Worm (Caenorhabditis elegans): ENCODE data around the gene T20G5.13.

- TF ChIP-seq snpc-4 (tag; optimal IDR thresholded peaks at IDR 0.05) (no peak), ama-1 (optimal IDR thresholded peaks at IDR 0.05) (no peak), unc-62 (GFP tag; optimal IDR thresholded peaks at IDR 0.05 in 1 of 2) (peak in 1 of 2 experiments; percentile 96), unc-62 (tag; optimal IDR thresholded peaks at IDR 0.05) (no peak), unc-39 (tag; optimal IDR thresholded peaks at IDR 0.05) (no peak), cey-2 (tag; optimal IDR thresholded peaks at IDR 0.05; ENCODE audit: borderline replicate concordance, insufficient read depth) (no peak), vab-7 (GFP tag; IDR thresholded peaks at IDR 0.05) (no peak)
Measured at ce11 chrIII:10153003-10153402, 48.1 kb downstream of the T20G5.13 start.

Data from whole organism, L4 larva.